Worm (Caenorhabditis elegans): ENCODE measurements around the gene comt-1.

DNA sequence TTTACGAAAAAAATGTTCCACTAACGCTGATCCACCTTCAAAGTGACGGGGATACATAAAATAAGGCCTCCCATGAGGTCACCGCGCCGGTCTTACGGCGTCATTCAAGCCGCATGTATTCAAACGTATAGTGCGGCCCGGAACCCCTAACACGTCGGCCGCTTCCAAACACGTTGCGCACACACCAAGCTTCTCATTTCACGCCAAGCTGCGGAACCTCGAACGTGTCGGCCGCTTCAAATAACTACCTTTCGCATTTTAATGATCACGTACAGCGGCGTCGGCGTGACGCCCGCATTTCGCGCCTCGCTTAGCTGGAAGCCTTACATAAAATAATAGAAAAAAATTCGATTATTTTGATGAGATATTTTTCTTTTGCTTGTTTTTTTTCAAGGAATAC is 18.8 kb downstream of the comt-1 start:
- TF ChIP-seq nfyb-1 (GFP tag; IDR thresholded peaks at IDR 0.05) (no peak), aptf-3 (GFP tag; IDR thresholded peaks at IDR 0.05) (no peak), rcor-1 (GFP tag; IDR thresholded peaks at IDR 0.05) (no peak), attf-5 (GFP tag; optimal IDR thresholded peaks at IDR 0.05) (no peak)

All from whole organism, young adult.